Worm (Caenorhabditis elegans): Measurements from ENCODE around the gene ZK1240.11.

ce11 chrII:2368956-2369355 is 43.9 kb downstream of the ZK1240.11 start, which contains the start of gene hpo-25:
- TF ChIP-seq ztf-23 (GFP tag; IDR thresholded peaks at IDR 0.05): no peak
- no peak for TF ChIP-seq cog-1 (tag; optimal IDR thresholded peaks at IDR 0.05)
